Worm (Caenorhabditis elegans) whole organism, early embryonic: ENCODE data around the gene gcl-1.

Source experiments
- F13C5.2 ChIP-seq: sonication (generic microtip); optimal IDR thresholded peaks from 2 replicates; lab custom pipeline; 2017; ENCODE audit warnings: mild to moderate bottlenecking, missing genetic modification characterization, inconsistent platforms, missing compliant biosample characterization
- ama-1 ChIP-seq: fragments of 150-350 bp; optimal IDR thresholded peaks from 2 replicates; lab custom pipeline; 2014
- ceh-13 ChIP-seq: fragments of 200-800 bp; sonication (Bioruptor generic); optimal IDR thresholded peaks from 2 replicates; lab custom pipeline; 2018; ENCODE audit warnings: mild to moderate bottlenecking, missing genetic modification characterization, missing compliant biosample characterization
- hmbx-1 ChIP-seq: sonication (generic microtip); optimal IDR thresholded peaks from 2 replicates; lab custom pipeline; 2016; ENCODE audit warnings: mild to moderate bottlenecking, missing genetic modification characterization, missing compliant biosample characterization
- scrt-1 ChIP-seq: fragments of 200-800 bp; sonication (Bioruptor generic); IDR thresholded peaks from 2 replicates; pipeline ENCODE4 v1.3.6; 2022; ENCODE audit warnings: missing genetic modification characterization, missing compliant biosample characterization
- sea-1 ChIP-seq: fragments of 200-800 bp; sonication (Bioruptor generic); conservative IDR thresholded peaks from 2 replicates; pipeline ENCODE4 v1.3.6; 2022; ENCODE audit warnings: missing genetic modification characterization, missing compliant biosample characterization
- tbx-37 ChIP-seq: fragments of 200-800 bp; sonication (Bioruptor generic); conservative IDR thresholded peaks from 2 replicates; pipeline ENCODE4 v1.3.6; 2022; ENCODE audit warnings: missing genetic modification reagents, missing genetic modification characterization, missing compliant biosample characterization

DNA sequence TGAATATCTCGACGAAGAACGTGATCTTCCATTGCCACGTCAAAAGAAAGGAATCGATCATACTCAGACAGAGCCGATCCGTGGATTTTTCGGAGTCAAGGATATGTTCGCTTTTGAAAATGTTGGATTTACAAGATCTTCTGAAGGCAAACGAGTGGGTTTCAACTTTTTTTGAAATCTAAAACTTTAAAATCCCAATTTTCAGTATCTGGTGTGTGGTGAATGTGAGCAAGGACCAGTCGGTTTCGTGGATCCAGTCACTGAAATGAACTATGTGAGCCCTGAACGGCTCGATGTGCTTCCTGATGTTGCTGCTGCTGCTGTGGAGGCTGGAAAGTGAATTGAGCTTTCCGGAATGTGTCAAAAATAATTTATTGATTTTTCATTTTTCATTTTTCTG is 25.8 kb downstream of the gcl-1 start, which contains the start of gene lsm-3:
- TF ChIP-seq scrt-1 (GFP tag; lab: Robert Waterston, UW) (no peak), sea-1 (no peak), F13C5.2 (tag; lab: Kevin White, UChicago) (no peak), tbx-37 (GFP tag; lab: Robert Waterston, UW) (no peak), hmbx-1 (no peak), ceh-13 (GFP tag; lab: Kevin White, UChicago) (no peak), ama-1 (lab: Kevin White, UChicago) (no peak)
